Worm (Caenorhabditis elegans) whole organism, L4 larva: ENCODE results near the gene dhs-24.

ENCODE experiments used
- F10B5.3 ChIP-seq: sonication (generic microtip); optimal IDR thresholded peaks from 2 replicates; lab custom pipeline; 2016; ENCODE audit warnings: mild to moderate bottlenecking, missing genetic modification characterization, missing compliant biosample characterization
- F26F4.8 ChIP-seq: fragments of 200-800 bp; sonication (Bioruptor generic); conservative IDR thresholded peaks from 2 replicates; pipeline ENCODE4 v1.3.6; 2022; ENCODE audit warnings: missing genetic modification characterization, missing compliant biosample characterization
- F37D6.2 ChIP-seq: sonication (generic microtip); optimal IDR thresholded peaks from 2 replicates; lab custom pipeline; 2016; ENCODE audit warnings: mild to moderate bottlenecking, missing genetic modification characterization, missing compliant biosample characterization
- R02D3.7 ChIP-seq: fragments of 150-350 bp; sonication (generic microtip); optimal IDR thresholded peaks from 3 replicates; lab custom pipeline; 2014; ENCODE audit warnings: missing biosample characterization, missing genetic modification characterization
- T20F7.1 ChIP-seq: fragments of 200-800 bp; sonication (Bioruptor generic); optimal IDR thresholded peaks from 2 replicates; lab custom pipeline; 2018; ENCODE audit warnings: mild to moderate bottlenecking, missing genetic modification characterization, missing compliant biosample characterization
- T26A8.4 ChIP-seq: fragments of 200-800 bp; sonication (Bioruptor generic); IDR thresholded peaks from 2 replicates; pipeline ENCODE4 v1.3.6; 2022; ENCODE audit warnings: missing genetic modification characterization, missing compliant biosample characterization
- Y105C5A.15 ChIP-seq: fragments of 200-800 bp; sonication (Bioruptor generic); IDR thresholded peaks from 2 replicates; pipeline ENCODE4 v1.3.6; 2022; ENCODE audit warnings: missing genetic modification characterization, missing compliant biosample characterization
- Y48G9A.11 ChIP-seq: fragments of 200-800 bp; sonication (Bioruptor generic); IDR thresholded peaks from 2 replicates; pipeline ENCODE4 v1.3.6; 2022; ENCODE audit warnings: missing genetic modification reagents, missing genetic modification characterization, missing compliant biosample characterization
- aha-1 ChIP-seq: fragments of 150-350 bp; peaks from one replicate; lab custom pipeline; 2014; ENCODE audit warnings: missing biosample characterization, missing genetic modification characterization
- ceh-32 ChIP-seq: sonication (generic microtip); optimal IDR thresholded peaks from 2 replicates; lab custom pipeline; 2016; ENCODE audit warnings: mild to moderate bottlenecking, missing genetic modification characterization, missing compliant biosample characterization; ENCODE audit not compliant: poor library complexity
- ces-1 ChIP-seq: fragments of 150-350 bp; sonication (generic microtip); optimal IDR thresholded peaks from 4 replicates; lab custom pipeline; 2014; ENCODE audit warnings: missing biosample characterization, missing genetic modification reagents, missing genetic modification characterization
- cey-2 ChIP-seq: sonication (generic microtip); optimal IDR thresholded peaks from 3 replicates; lab custom pipeline; 2017; ENCODE audit warnings: missing genetic modification characterization, mild to moderate bottlenecking, missing compliant biosample characterization, antibody characterized with exemption, borderline replicate concordance; ENCODE audit not compliant: insufficient read depth
- ctbp-1 ChIP-seq: fragments of 200-800 bp; sonication (Bioruptor generic); IDR thresholded peaks from 2 replicates; pipeline ENCODE4 v1.3.6; 2022; ENCODE audit warnings: missing genetic modification reagents, missing genetic modification characterization, missing compliant biosample characterization
- daf-12 ChIP-seq: fragments of 150-350 bp; optimal IDR thresholded peaks from 2 replicates; lab custom pipeline; 2014; ENCODE audit warnings: missing biosample characterization, missing genetic modification reagents, missing genetic modification characterization
- daf-16 ChIP-seq, 3 experiments: sonication (generic microtip); optimal IDR thresholded peaks; 2 replicates each; lab custom pipeline; 2016 to 2017; ENCODE audit warnings: missing genetic modification characterization in 3 of 3, missing genetic modification reagents in 3 of 3, mild to moderate bottlenecking in 2 of 3, missing compliant biosample characterization in 2 of 3, missing biosample characterization in 1 of 3, moderate library complexity in 1 of 3
- duxl-1 ChIP-seq: sonication (generic microtip); optimal IDR thresholded peaks from 2 replicates; lab custom pipeline; 2016; ENCODE audit warnings: mild to moderate bottlenecking, missing genetic modification characterization, moderate library complexity, missing compliant biosample characterization; ENCODE audit not compliant: poor library complexity
- dve-1 ChIP-seq: sonication (generic microtip); optimal IDR thresholded peaks from 2 replicates; lab custom pipeline; 2017; ENCODE audit warnings: antibody characterized with exemption, mild to moderate bottlenecking, missing genetic modification characterization, missing compliant biosample characterization; ENCODE audit not compliant: insufficient read depth
- fos-1 ChIP-seq: fragments of 150-350 bp; optimal IDR thresholded peaks from 2 replicates; lab custom pipeline; 2014; ENCODE audit warnings: missing biosample characterization, missing genetic modification characterization
- hlh-11 ChIP-seq: fragments of 200-800 bp; sonication (Bioruptor generic); optimal IDR thresholded peaks from 2 replicates; lab custom pipeline; 2018; ENCODE audit warnings: mild to moderate bottlenecking, missing genetic modification characterization, missing compliant biosample characterization
- hlh-30 ChIP-seq: sonication (generic microtip); optimal IDR thresholded peaks from 2 replicates; lab custom pipeline; 2017; ENCODE audit warnings: antibody characterized with exemption, mild to moderate bottlenecking, missing genetic modification characterization, missing compliant biosample characterization; ENCODE audit not compliant: insufficient read depth
- hmg-1.1 ChIP-seq: fragments of 200-800 bp; sonication (Bioruptor generic); IDR thresholded peaks from 2 replicates; pipeline ENCODE4 v1.3.6; 2022; ENCODE audit warnings: missing genetic modification reagents, missing genetic modification characterization, missing compliant biosample characterization
- lin-39 ChIP-seq: fragments of 150-350 bp; optimal IDR thresholded peaks from 2 replicates; lab custom pipeline; 2014; ENCODE audit warnings: missing biosample characterization, missing genetic modification reagents, missing genetic modification characterization
- lir-3 ChIP-seq: sonication (generic microtip); optimal IDR thresholded peaks from 2 replicates; lab custom pipeline; 2016; ENCODE audit warnings: mild to moderate bottlenecking, missing genetic modification characterization, missing compliant biosample characterization
- mdl-1 ChIP-seq, 2 experiments: fragments of 150-350 bp in 1 of 2; sonication (generic microtip) in 1 of 2; optimal IDR thresholded peaks; 2 replicates each; lab custom pipeline; 2014 to 2017; ENCODE audit warnings: missing biosample characterization in 2 of 2, missing genetic modification characterization in 2 of 2
- mdt-29 ChIP-seq: fragments of 200-800 bp; sonication (Bioruptor generic); IDR thresholded peaks from 2 replicates; pipeline ENCODE4 v1.3.6; 2022; ENCODE audit warnings: missing genetic modification reagents, missing genetic modification characterization, missing compliant biosample characterization
- mep-1 ChIP-seq: fragments of 150-350 bp; sonication (generic microtip); optimal IDR thresholded peaks from 3 replicates; lab custom pipeline; 2014; ENCODE audit warnings: missing biosample characterization, missing genetic modification characterization
- nhr-28 ChIP-seq: fragments of 150-350 bp; optimal IDR thresholded peaks from 2 replicates; lab custom pipeline; 2014; ENCODE audit warnings: missing biosample characterization, missing genetic modification characterization
- nhr-48 ChIP-seq: sonication (generic microtip); optimal IDR thresholded peaks from 2 replicates; lab custom pipeline; 2016; ENCODE audit warnings: mild to moderate bottlenecking, missing genetic modification characterization, missing compliant biosample characterization
- nhr-76 ChIP-seq: fragments of 150-350 bp; optimal IDR thresholded peaks from 2 replicates; lab custom pipeline; 2014; ENCODE audit warnings: missing biosample characterization, missing genetic modification characterization
- nhr-77 ChIP-seq: fragments of 150-350 bp; optimal IDR thresholded peaks from 2 replicates; lab custom pipeline; 2014; ENCODE audit warnings: missing biosample characterization, missing genetic modification characterization
- php-3 ChIP-seq: fragments of 200-800 bp; sonication (Bioruptor generic); IDR thresholded peaks from 2 replicates; pipeline ENCODE4 v1.3.6; 2022; ENCODE audit warnings: missing genetic modification reagents, missing genetic modification characterization, missing compliant biosample characterization
- pqm-1 ChIP-seq: sonication (generic microtip); optimal IDR thresholded peaks from 2 replicates; lab custom pipeline; 2017; ENCODE audit warnings: missing biosample characterization, missing genetic modification characterization
- rbr-2 ChIP-seq: sonication (generic microtip); optimal IDR thresholded peaks from 2 replicates; lab custom pipeline; 2016; ENCODE audit warnings: missing genotype, missing genetic modification characterization, missing compliant biosample characterization
- saeg-2 ChIP-seq: fragments of 200-800 bp; sonication (Bioruptor generic); IDR thresholded peaks from 2 replicates; pipeline ENCODE4 v1.3.6; 2022; ENCODE audit warnings: missing genetic modification reagents, missing genetic modification characterization, missing compliant biosample characterization
- sdz-12 ChIP-seq: fragments of 200-800 bp; sonication (Bioruptor generic); optimal IDR thresholded peaks from 2 replicates; lab custom pipeline; 2018; ENCODE audit warnings: mild to moderate bottlenecking, missing genetic modification characterization, missing compliant biosample characterization
- set-16 ChIP-seq: fragments of 200-800 bp; sonication (Bioruptor generic); IDR thresholded peaks from 2 replicates; pipeline ENCODE4 v1.3.6; 2022; ENCODE audit warnings: missing genetic modification reagents, missing genetic modification characterization, missing compliant biosample characterization
- snpc-1.2 ChIP-seq: fragments of 200-800 bp; sonication (Bioruptor generic); IDR thresholded peaks from 2 replicates; pipeline ENCODE4 v1.3.6; 2022; ENCODE audit warnings: missing genetic modification reagents, missing genetic modification characterization, missing compliant biosample characterization
- spr-3 ChIP-seq: fragments of 200-800 bp; sonication (Bioruptor generic); optimal IDR thresholded peaks from 2 replicates; lab custom pipeline; 2018; ENCODE audit warnings: mild to moderate bottlenecking, missing genetic modification characterization, missing compliant biosample characterization
- tra-1 ChIP-seq: fragments of 200-800 bp; sonication (Bioruptor generic); IDR thresholded peaks from 2 replicates; pipeline ENCODE4 v1.3.6; 2022; ENCODE audit warnings: missing genetic modification reagents, missing genetic modification characterization, missing compliant biosample characterization
- unc-130 ChIP-seq: sonication (generic microtip); optimal IDR thresholded peaks from 2 replicates; lab custom pipeline; 2016; ENCODE audit warnings: missing genetic modification reagents, missing genetic modification characterization, missing compliant biosample characterization
- unc-62 ChIP-seq, 3 experiments: fragments of 150-350 bp in 1 of 3; sonication (generic microtip); optimal IDR thresholded peaks in 2 of 3; peaks in 1 of 3; 1 replicate in 1 of 3; 2 replicates in 2 of 3; lab custom pipeline; 2014 to 2017; ENCODE audit warnings: missing biosample characterization in 3 of 3, missing genetic modification characterization in 3 of 3, missing genetic modification reagents in 3 of 3, missing genotype in 1 of 3
- zfp-2 ChIP-seq: sonication (generic microtip); optimal IDR thresholded peaks from 2 replicates; lab custom pipeline; 2016; ENCODE audit warnings: mild to moderate bottlenecking, missing genetic modification characterization, missing compliant biosample characterization
- ztf-11 ChIP-seq: fragments of 150-350 bp; optimal IDR thresholded peaks from 2 replicates; lab custom pipeline; 2014; ENCODE audit warnings: missing biosample characterization, missing genetic modification characterization

dhs-24 gene

ce11 chrV:19981832-19982462 lies 35.5 kb upstream of the dhs-24 start, which contains the start of gene Y60A3A.24:
TSS of gene Y60A3A.24 (minus strand) at chrV:19981882.
- TF ChIP-seq aha-1 (tag; lab: Kevin White, UChicago), result peak; percentile 61
- TF ChIP-seq zfp-2, result no peak
- peak; percentile 82 for TF ChIP-seq nhr-28 (tag; lab: Kevin White, UChicago)
- TF ChIP-seq pqm-1, result peak; percentile 87
- TF ChIP-seq dve-1 (tag; lab: Kevin White, UChicago), result peak; percentile 56
- TF ChIP-seq hmg-1.1 (GFP tag; lab: Robert Waterston, UW), result no peak
- TF ChIP-seq ztf-11 (tag; lab: Kevin White, UChicago), result no peak
- no peak for TF ChIP-seq saeg-2
- no peak for TF ChIP-seq R02D3.7 (tag; lab: Kevin White, UChicago)
- no peak for TF ChIP-seq ces-1 (GFP tag; lab: Kevin White, UChicago)
- TF ChIP-seq nhr-77 (tag; lab: Kevin White, UChicago), result peak; percentile 16
- no peak for TF ChIP-seq F26F4.8 (GFP tag; lab: Robert Waterston, UW)
- TF ChIP-seq hlh-11 (tag; lab: Kevin White, UChicago), result peak; percentile 38
- no peak for TF ChIP-seq snpc-1.2
- TF ChIP-seq fos-1 (tag; lab: Kevin White, UChicago), result no peak
- TF ChIP-seq php-3, result peak; percentile 90; the same call in 1 of the 2 replicates
- no peak for TF ChIP-seq daf-16 (GFP tag; optimal IDR thresholded peaks at IDR 0.05; lab: Kevin White, UChicago)
- TF ChIP-seq daf-16 (tag; optimal IDR thresholded peaks at IDR 0.05; lab: Kevin White, UChicago), result peak; percentile 68
- no peak for TF ChIP-seq unc-130 (GFP tag; lab: Kevin White, UChicago)

DNA sequence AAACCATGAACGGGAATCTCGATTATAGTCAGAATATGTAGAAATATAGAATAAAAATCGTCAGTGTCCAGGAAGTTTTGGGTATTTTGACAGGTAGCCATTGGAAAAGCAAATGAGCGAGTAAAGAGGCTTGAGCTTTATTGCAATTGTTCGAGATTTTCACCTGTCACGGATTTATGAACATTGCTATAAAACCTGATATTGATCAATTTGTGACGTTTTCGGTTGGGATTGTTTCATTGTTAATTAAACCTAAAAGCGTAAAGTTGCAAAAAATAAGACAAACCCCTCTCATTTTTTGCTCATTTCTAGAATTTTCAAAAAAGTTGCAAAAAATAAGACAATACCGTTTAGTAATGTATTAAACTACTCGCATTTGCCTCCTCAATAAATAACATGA lies 31.8 kb upstream of the dhs-24 start, which contains the start of gene srh-183:
Gene srh-183 (minus strand): TSS at position 101 of the 400 bp plus-strand sequence.
- TF ChIP-seq nhr-77 (tag; lab: Kevin White, UChicago) (no peak), lir-3 (no peak), F37D6.2 (tag; lab: Kevin White, UChicago) (no peak), set-16 (GFP tag; lab: Robert Waterston, UW) (no peak), F10B5.3 (tag; lab: Kevin White, UChicago) (no peak), spr-3 (GFP tag; lab: Kevin White, UChicago) (no peak), tra-1 (no peak), ctbp-1 (GFP tag; lab: Robert Waterston, UW) (no peak), R02D3.7 (tag; lab: Kevin White, UChicago) (no peak), cey-2 (tag; lab: Kevin White, UChicago) (no peak)

ce11 chrV:19972984-19973383 lies 26.6 kb upstream of the dhs-24 start, which contains the start of gene srh-173:
TSS of gene srh-173 (plus strand) at chrV:19973284.
- TF ChIP-seq nhr-76 (tag; lab: Kevin White, UChicago), result no peak
- TF ChIP-seq unc-62 (GFP tag; optimal IDR thresholded peaks at IDR 0.05 in 1 of 2; lab: Kevin White, UChicago), result peak in 1 of 2 experiments; percentile 35
- TF ChIP-seq unc-62 (tag; optimal IDR thresholded peaks at IDR 0.05; lab: Kevin White, UChicago), result no peak

DNA sequence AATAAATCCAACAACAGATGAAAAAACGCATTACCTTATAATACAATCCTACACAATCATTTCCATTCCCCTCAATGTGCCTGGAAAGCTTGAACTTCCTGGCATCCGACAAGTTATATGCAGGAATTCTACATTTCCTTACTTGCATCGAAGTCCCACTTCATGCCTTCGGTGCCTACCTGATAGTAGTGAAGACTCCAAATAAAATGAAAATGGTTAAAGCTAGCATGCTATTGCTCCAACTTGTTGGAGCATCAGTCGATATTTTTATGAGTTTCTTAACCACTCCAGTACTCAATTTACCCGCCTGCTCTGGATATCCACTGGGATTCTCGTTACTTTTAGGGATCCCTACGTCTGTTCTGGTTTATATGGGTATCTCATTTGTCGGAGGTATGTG lies 19.2 kb upstream of the dhs-24 start, which contains the start of gene srh-171:
Gene srh-171 (plus strand): TSS at position 75 of the 400 bp plus-strand sequence.
- TF ChIP-seq T26A8.4 (GFP tag; lab: Robert Waterston, UW), result no peak
- no peak for TF ChIP-seq mep-1 (tag; lab: Kevin White, UChicago)
- no peak for TF ChIP-seq lin-39
- no peak for TF ChIP-seq rbr-2 (tag; lab: Kevin White, UChicago)
- TF ChIP-seq hlh-30 (tag; lab: Kevin White, UChicago), result no peak
- no peak for TF ChIP-seq hmg-1.1 (GFP tag; lab: Robert Waterston, UW)
- TF ChIP-seq duxl-1 (tag; lab: Kevin White, UChicago), result no peak
- no peak for TF ChIP-seq nhr-77 (tag; lab: Kevin White, UChicago)
- TF ChIP-seq nhr-48 (tag; lab: Kevin White, UChicago), result no peak
- TF ChIP-seq ceh-32 (tag; lab: Kevin White, UChicago), result no peak
- TF ChIP-seq Y105C5A.15 (GFP tag; lab: Robert Waterston, UW), result no peak
- TF ChIP-seq daf-12 (tag; lab: Kevin White, UChicago), result no peak
- no peak for TF ChIP-seq mdl-1 (tag; optimal IDR thresholded peaks at IDR 0.05; lab: Kevin White, UChicago)
- TF ChIP-seq Y48G9A.11 (GFP tag; lab: Robert Waterston, UW), result no peak
- no peak for TF ChIP-seq sdz-12 (GFP tag; lab: Kevin White, UChicago)
- TF ChIP-seq nhr-28 (tag; lab: Kevin White, UChicago), result no peak
- no peak for TF ChIP-seq T20F7.1 (GFP tag; lab: Kevin White, UChicago)
- no peak for TF ChIP-seq saeg-2
- no peak for TF ChIP-seq mdt-29 (GFP tag; lab: Robert Waterston, UW)
- no peak for TF ChIP-seq lir-3
